Worm (Caenorhabditis elegans) whole organism, L2 larva: Measurements from ENCODE around the gene ZK353.2.

Source experiments
- C34F6.9 ChIP-seq: fragments of 150-350 bp; optimal IDR thresholded peaks from 2 replicates; lab custom pipeline; 2014; ENCODE audit warnings: missing biosample characterization, missing genetic modification characterization
- F13H6.1 ChIP-seq: sonication (generic microtip); optimal IDR thresholded peaks from 2 replicates; lab custom pipeline; 2016; ENCODE audit warnings: missing genetic modification characterization, missing compliant biosample characterization
- R02D3.7 ChIP-seq: fragments of 150-350 bp; optimal IDR thresholded peaks from 2 replicates; lab custom pipeline; 2014; ENCODE audit warnings: missing biosample characterization, missing genetic modification characterization
- Y55F3AM.14 ChIP-seq: fragments of 200-800 bp; sonication (Bioruptor generic); optimal IDR thresholded peaks from 2 replicates; lab custom pipeline; 2018; ENCODE audit warnings: mild to moderate bottlenecking, missing genetic modification characterization, missing compliant biosample characterization
- ZK546.5 ChIP-seq: sonication (generic microtip); optimal IDR thresholded peaks from 2 replicates; lab custom pipeline; 2017; ENCODE audit warnings: missing biosample characterization, missing genetic modification characterization
- alr-1 ChIP-seq: fragments of 150-350 bp; optimal IDR thresholded peaks from 2 replicates; lab custom pipeline; 2014; ENCODE audit warnings: missing biosample characterization, missing genetic modification characterization
- aly-2 ChIP-seq: fragments of 150-350 bp; optimal IDR thresholded peaks from 2 replicates; lab custom pipeline; 2014; ENCODE audit warnings: missing biosample characterization, missing genetic modification characterization
- ama-1 ChIP-seq: fragments of 150-350 bp; optimal IDR thresholded peaks from 2 replicates; lab custom pipeline; 2018; ENCODE audit warnings: inconsistent platforms
- blmp-1 ChIP-seq: sonication (generic microtip); optimal IDR thresholded peaks from 2 replicates; lab custom pipeline; 2017; ENCODE audit warnings: missing genetic modification characterization, mild to moderate bottlenecking, missing compliant biosample characterization, antibody characterized with exemption, moderate library complexity; ENCODE audit not compliant: insufficient read depth
- ceh-16 ChIP-seq: fragments of 150-350 bp; optimal IDR thresholded peaks from 2 replicates; lab custom pipeline; 2014; ENCODE audit warnings: missing biosample characterization, missing genetic modification characterization
- ceh-82 ChIP-seq: fragments of 150-350 bp; optimal IDR thresholded peaks from 2 replicates; lab custom pipeline; 2014; ENCODE audit warnings: missing biosample characterization, missing genetic modification characterization
- crh-2 ChIP-seq: sonication (generic microtip); optimal IDR thresholded peaks from 2 replicates; lab custom pipeline; 2017; ENCODE audit warnings: missing biosample characterization, missing genetic modification characterization
- dmd-4 ChIP-seq: sonication (generic microtip); optimal IDR thresholded peaks from 2 replicates; lab custom pipeline; 2017; ENCODE audit warnings: missing biosample characterization, missing genetic modification characterization
- elt-1 ChIP-seq: fragments of 150-350 bp; optimal IDR thresholded peaks from 2 replicates; lab custom pipeline; 2014; ENCODE audit warnings: missing biosample characterization, missing genetic modification characterization
- elt-3 ChIP-seq: sonication (generic microtip); optimal IDR thresholded peaks from 2 replicates; lab custom pipeline; 2017; ENCODE audit warnings: missing biosample characterization, missing genetic modification characterization
- fos-1 ChIP-seq: fragments of 150-350 bp; optimal IDR thresholded peaks from 2 replicates; lab custom pipeline; 2014; ENCODE audit warnings: missing biosample characterization, missing genetic modification characterization
- gmeb-1 ChIP-seq: fragments of 150-350 bp; optimal IDR thresholded peaks from 2 replicates; lab custom pipeline; 2014; ENCODE audit warnings: missing biosample characterization, missing genetic modification characterization
- lin-11 ChIP-seq: fragments of 150-350 bp; sonication (generic microtip); optimal IDR thresholded peaks from 2 replicates; lab custom pipeline; 2014; ENCODE audit warnings: missing biosample characterization, missing genetic modification characterization, inconsistent platforms, mixed read lengths
- lin-13 ChIP-seq: fragments of 150-350 bp; optimal IDR thresholded peaks from 2 replicates; lab custom pipeline; 2014; ENCODE audit warnings: missing biosample characterization, missing genetic modification reagents, missing genetic modification characterization
- lin-39 ChIP-seq: fragments of 150-350 bp; optimal IDR thresholded peaks from 2 replicates; lab custom pipeline; 2014; ENCODE audit warnings: missing biosample characterization, missing genetic modification reagents, missing genetic modification characterization
- lsy-2 ChIP-seq, 2 experiments: fragments of 150-350 bp in 1 of 2; sonication (generic microtip) in 1 of 2; optimal IDR thresholded peaks; 2 replicates each; lab custom pipeline; 2014 to 2017; ENCODE audit warnings: missing biosample characterization in 2 of 2, missing genetic modification characterization in 2 of 2
- mbf-1 ChIP-seq: sonication (generic microtip); optimal IDR thresholded peaks from 2 replicates; lab custom pipeline; 2017; ENCODE audit warnings: missing biosample characterization, missing genetic modification characterization
- mdl-1 ChIP-seq, 2 experiments: fragments of 150-350 bp in 1 of 2; sonication (generic microtip) in 1 of 2; optimal IDR thresholded peaks; 2 replicates each; lab custom pipeline; 2017; ENCODE audit warnings: missing biosample characterization in 2 of 2, missing genetic modification characterization in 2 of 2
- nhr-11 ChIP-seq: fragments of 150-350 bp; optimal IDR thresholded peaks from 2 replicates; lab custom pipeline; 2014; ENCODE audit warnings: missing biosample characterization, missing genetic modification characterization
- nhr-12 ChIP-seq: fragments of 150-350 bp; optimal IDR thresholded peaks from 2 replicates; lab custom pipeline; 2014; ENCODE audit warnings: missing biosample characterization, missing genetic modification characterization
- nhr-129 ChIP-seq: fragments of 150-350 bp; optimal IDR thresholded peaks from 2 replicates; lab custom pipeline; 2014; ENCODE audit warnings: missing biosample characterization, missing genetic modification characterization
- nhr-23 ChIP-seq: fragments of 150-350 bp; optimal IDR thresholded peaks from 2 replicates; lab custom pipeline; 2014; ENCODE audit warnings: missing biosample characterization, missing genetic modification reagents, missing genetic modification characterization
- nhr-237 ChIP-seq: fragments of 150-350 bp; optimal IDR thresholded peaks from 2 replicates; lab custom pipeline; 2014; ENCODE audit warnings: missing biosample characterization, missing genetic modification characterization
- nhr-25 ChIP-seq: fragments of 150-350 bp; sonication (generic microtip); optimal IDR thresholded peaks from 3 replicates; lab custom pipeline; 2014; ENCODE audit warnings: missing biosample characterization, missing genetic modification characterization
- nhr-6 ChIP-seq: fragments of 150-350 bp; optimal IDR thresholded peaks from 2 replicates; lab custom pipeline; 2014; ENCODE audit warnings: missing biosample characterization, missing genetic modification characterization
- nhr-77 ChIP-seq: fragments of 150-350 bp; optimal IDR thresholded peaks from 2 replicates; lab custom pipeline; 2014; ENCODE audit warnings: missing biosample characterization, missing genetic modification characterization
- peb-1 ChIP-seq: fragments of 150-350 bp; optimal IDR thresholded peaks from 2 replicates; lab custom pipeline; 2014; ENCODE audit warnings: missing biosample characterization, missing genetic modification characterization
- sem-4 ChIP-seq: fragments of 150-350 bp; optimal IDR thresholded peaks from 2 replicates; lab custom pipeline; 2014; ENCODE audit warnings: missing biosample characterization, missing genetic modification reagents, missing genetic modification characterization
- skn-1 ChIP-seq: sonication (generic microtip); optimal IDR thresholded peaks from 2 replicates; lab custom pipeline; 2017; ENCODE audit warnings: missing biosample characterization, missing genetic modification characterization
- sma-3 ChIP-seq: sonication (generic microtip); optimal IDR thresholded peaks from 2 replicates; lab custom pipeline; 2016; ENCODE audit warnings: missing genetic modification reagents, missing genetic modification characterization, missing compliant biosample characterization
- sma-9 ChIP-seq, 2 experiments: fragments of 150-350 bp in 1 of 2; sonication (generic microtip) in 1 of 2; optimal IDR thresholded peaks; 2 replicates each; lab custom pipeline; 2014 to 2016; ENCODE audit warnings: missing genetic modification characterization in 2 of 2, mild to moderate bottlenecking in 1 of 2, missing biosample characterization in 1 of 2, missing compliant biosample characterization in 1 of 2, missing genetic modification reagents in 1 of 2, moderate library complexity in 1 of 2
- unc-39 ChIP-seq: fragments of 150-350 bp; optimal IDR thresholded peaks from 2 replicates; lab custom pipeline; 2014; ENCODE audit warnings: missing biosample characterization, missing genetic modification characterization
- unc-55 ChIP-seq: fragments of 150-350 bp; sonication (generic microtip); optimal IDR thresholded peaks from 3 replicates; lab custom pipeline; 2014; ENCODE audit warnings: missing biosample characterization, missing genetic modification reagents, missing genetic modification characterization
- unc-62 ChIP-seq: fragments of 150-350 bp; optimal IDR thresholded peaks from 2 replicates; lab custom pipeline; 2014; ENCODE audit warnings: missing biosample characterization, missing genetic modification reagents, missing genetic modification characterization
- ztf-11 ChIP-seq: sonication (generic microtip); optimal IDR thresholded peaks from 2 replicates; lab custom pipeline; 2017; ENCODE audit warnings: missing biosample characterization, missing genetic modification characterization
- ztf-4 ChIP-seq: fragments of 150-350 bp; optimal IDR thresholded peaks from 2 replicates; lab custom pipeline; 2014; ENCODE audit warnings: missing biosample characterization, missing genetic modification characterization

Gene ZK353.2

ce11 chrIII:8363253-8364061, 35.1 kb upstream of the ZK353.2 start, which contains the start of gene R05D3.3:
R05D3.3 (plus strand) TSS chrIII:8364011.
- no peak for TF ChIP-seq dmd-4
- TF ChIP-seq ztf-4 (tag; lab: Kevin White, UChicago) = no peak
- TF ChIP-seq peb-1 (tag; lab: Kevin White, UChicago) = no peak
- TF ChIP-seq nhr-77 (tag; lab: Kevin White, UChicago) = no peak
- no peak for TF ChIP-seq sma-3 (GFP tag; lab: Kevin White, UChicago)
- TF ChIP-seq unc-39 = no peak
- no peak for TF ChIP-seq alr-1
- no peak for TF ChIP-seq R02D3.7
- no peak for TF ChIP-seq ceh-82
- TF ChIP-seq fos-1 (tag; lab: Kevin White, UChicago) = no peak
- no peak for TF ChIP-seq C34F6.9 (tag; lab: Kevin White, UChicago)
- TF ChIP-seq aly-2 (tag; lab: Kevin White, UChicago) = no peak
- TF ChIP-seq gmeb-1 (tag; lab: Kevin White, UChicago) = no peak
- TF ChIP-seq ZK546.5 (tag; lab: Kevin White, UChicago) = no peak
- no peak for TF ChIP-seq elt-3 (tag; lab: Kevin White, UChicago)
- TF ChIP-seq nhr-23 (tag; lab: Kevin White, UChicago) = no peak
- no peak for TF ChIP-seq blmp-1 (tag; lab: Kevin White, UChicago)
- no peak for TF ChIP-seq lin-13 (GFP tag; lab: Kevin White, UChicago)
- TF ChIP-seq sem-4 = no peak

ce11 chrIII:8368619-8369018, 29.9 kb upstream of the ZK353.2 start, which contains the start of gene R05D3.9:
R05D3.9 (minus strand) TSS chrIII:8368719.
- TF ChIP-seq elt-1 (tag; lab: Kevin White, UChicago) (no peak), ztf-4 (tag; lab: Kevin White, UChicago) (no peak), unc-55 (no peak), nhr-237 (no peak), lin-13 (GFP tag; lab: Kevin White, UChicago) (no peak), alr-1 (no peak), sma-3 (GFP tag; lab: Kevin White, UChicago) (no peak), fos-1 (tag; lab: Kevin White, UChicago) (no peak), lsy-2 (tag; optimal IDR thresholded peaks at IDR 0.05; lab: Kevin White, UChicago) (no peak), sma-9 (GFP tag; optimal IDR thresholded peaks at IDR 0.05; lab: Kevin White, UChicago) (no peak), sma-9 (tag; optimal IDR thresholded peaks at IDR 0.05; lab: Kevin White, UChicago) (no peak), unc-39 (no peak), dmd-4 (no peak), peb-1 (tag; lab: Kevin White, UChicago) (no peak), C34F6.9 (tag; lab: Kevin White, UChicago) (no peak), Y55F3AM.14 (no peak), crh-2 (no peak), ceh-16 (no peak), nhr-12 (no peak), lin-11 (tag; lab: Kevin White, UChicago) (no peak), mdl-1 (tag; optimal IDR thresholded peaks at IDR 0.05; lab: Kevin White, UChicago) (no peak)

DNA sequence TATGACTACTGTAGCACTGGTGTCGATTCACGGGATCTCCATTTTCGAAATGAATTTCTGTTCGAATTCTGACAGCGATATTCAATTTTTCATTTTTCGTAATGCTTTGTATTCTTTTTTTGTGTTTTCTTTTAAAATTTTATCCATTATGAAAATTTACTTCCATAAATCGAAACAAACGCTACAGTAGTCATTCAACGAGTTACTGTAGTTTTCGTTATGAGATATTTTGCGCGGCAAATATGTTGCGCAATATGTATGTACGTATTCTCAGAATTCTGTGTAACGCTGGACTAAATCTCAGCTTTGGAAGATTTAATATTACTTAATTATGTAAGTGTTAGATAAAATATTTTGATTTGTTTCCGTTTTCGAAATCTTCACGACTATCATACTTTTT, 29.3 kb upstream of the ZK353.2 start:
- TF ChIP-seq nhr-129 (tag; lab: Kevin White, UChicago) = no peak

DNA sequence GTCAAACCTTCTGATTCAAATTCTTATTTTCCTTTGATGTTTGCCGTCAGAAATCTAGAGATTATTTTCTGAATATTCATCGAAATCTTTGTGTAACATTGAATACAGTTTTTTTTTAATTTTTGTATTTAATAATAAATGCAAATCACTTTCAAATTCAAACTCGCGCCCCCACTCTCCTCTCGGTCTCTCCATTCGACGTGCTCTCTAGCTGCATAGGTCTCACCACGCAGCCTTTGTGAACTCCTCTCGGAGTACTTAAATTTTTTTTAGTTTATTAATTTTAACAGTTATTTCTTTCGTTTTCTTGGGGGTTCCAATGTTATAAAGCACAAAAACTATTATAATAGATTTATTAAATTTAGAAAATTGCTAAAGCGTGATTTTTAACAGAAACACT, 28.3 kb upstream of the ZK353.2 start:
- TF ChIP-seq unc-55 (peak; percentile 16), unc-62 (GFP tag; lab: Kevin White, UChicago) (no peak)

- TF ChIP-seq mdl-1 (tag; optimal IDR thresholded peaks at IDR 0.05; lab: Kevin White, UChicago) (peak in 1 of 2 experiments; percentile 17), elt-3 (tag; lab: Kevin White, UChicago) (no peak), nhr-11 (tag; lab: Kevin White, UChicago) (no peak), ama-1 (lab: Kevin White, UChicago) (no peak), nhr-237 (no peak), sma-3 (GFP tag; lab: Kevin White, UChicago) (peak; percentile 2), blmp-1 (tag; lab: Kevin White, UChicago) (peak; percentile 52), nhr-129 (tag; lab: Kevin White, UChicago) (peak; percentile 50), fos-1 (tag; lab: Kevin White, UChicago) (peak; percentile 46), nhr-12 (no peak), skn-1 (tag; lab: Kevin White, UChicago) (no peak), ZK546.5 (tag; lab: Kevin White, UChicago) (no peak), ztf-11 (tag; lab: Kevin White, UChicago) (no peak), mbf-1 (tag; lab: Kevin White, UChicago) (no peak), Y55F3AM.14 (peak; percentile 39), dmd-4 (no peak), aly-2 (tag; lab: Kevin White, UChicago) (no peak), nhr-6 (tag; lab: Kevin White, UChicago) (no peak), lin-39 (tag; lab: Kevin White, UChicago) (no peak), F13H6.1 (tag; lab: Kevin White, UChicago) (peak; percentile 54), ceh-16 (no peak), nhr-25 (tag; lab: Kevin White, UChicago) (peak; percentile 53), crh-2 (peak; percentile 39), gmeb-1 (tag; lab: Kevin White, UChicago) (no peak), peb-1 (tag; lab: Kevin White, UChicago) (no peak), R02D3.7 (no peak), ztf-4 (tag; lab: Kevin White, UChicago) (no peak), ceh-82 (no peak), alr-1 (no peak)
Observed at ce11 chrIII:8370846-8371257, 27.7 kb upstream of the ZK353.2 start.
